Fruit fly (Drosophila melanogaster): ENCODE data around the gene CG32459.

DNA sequence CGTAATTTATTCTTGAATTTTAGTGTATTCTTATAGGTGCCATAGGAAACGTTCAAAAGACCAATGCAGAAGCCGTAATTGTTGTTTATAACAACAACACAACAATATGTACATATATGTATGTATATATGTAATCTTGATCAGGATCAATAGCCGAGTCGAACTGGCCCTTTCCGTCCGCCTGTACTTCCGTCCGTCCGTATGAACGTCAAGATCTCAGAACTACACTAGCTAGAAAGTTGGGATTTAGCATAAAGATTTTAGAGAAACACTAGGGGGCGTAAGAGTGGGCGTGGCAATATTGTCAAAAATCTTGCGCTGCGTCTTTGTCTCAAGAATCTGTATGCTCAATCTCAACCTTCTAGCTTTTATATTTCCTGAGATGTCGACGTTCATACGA is 28.6 kb upstream of the CG32459 start:
- no peak for TF ChIP-seq kay (GFP tag; ENCODE audit: borderline replicate concordance)
- TF ChIP-seq Clk (GFP tag; optimal IDR thresholded peaks at IDR 0.05) = no peak
- TF ChIP-seq tj (GFP tag; optimal IDR thresholded peaks at IDR 0.05) = no peak
- TF ChIP-seq Mnt (GFP tag; optimal IDR thresholded peaks at IDR 0.05) = no peak

All from whole organism, adult.